Worm (Caenorhabditis elegans): ENCODE measurements around the gene fbxa-141.

The fbxa-141 gene

ce11 chrX:14486503-14486902 is 26.2 kb downstream of the fbxa-141 start:
- TF ChIP-seq elt-3 (tag; optimal IDR thresholded peaks at IDR 0.05) (no peak), lsy-12 (tag; optimal IDR thresholded peaks at IDR 0.05) (no peak), daf-12 (tag; optimal IDR thresholded peaks at IDR 0.05) (no peak), snpc-4 (tag; optimal IDR thresholded peaks at IDR 0.05) (no peak), ztf-11 (tag; optimal IDR thresholded peaks at IDR 0.05) (no peak), nhr-237 (tag; optimal IDR thresholded peaks at IDR 0.05) (no peak), ama-1 (optimal IDR thresholded peaks at IDR 0.05) (no peak), nhr-25 (tag; optimal IDR thresholded peaks at IDR 0.05) (no peak), hmg-11 (tag; optimal IDR thresholded peaks at IDR 0.05) (no peak), nhr-43 (tag; optimal IDR thresholded peaks at IDR 0.05; ENCODE audit: poor library complexity, severe bottlenecking) (no peak), unc-62 (GFP tag; optimal IDR thresholded peaks at IDR 0.05) (no peak), fkh-10 (GFP tag; optimal IDR thresholded peaks at IDR 0.05) (no peak), nhr-77 (tag; optimal IDR thresholded peaks at IDR 0.05) (no peak), elt-1 (tag; optimal IDR thresholded peaks at IDR 0.05) (no peak), egl-27 (tag; optimal IDR thresholded peaks at IDR 0.05) (no peak)

- TF ChIP-seq ztf-11 (tag; optimal IDR thresholded peaks at IDR 0.05) (no peak), ztf-4 (tag; optimal IDR thresholded peaks at IDR 0.05) (no peak), nhr-67 (tag; optimal IDR thresholded peaks at IDR 0.05) (no peak), nhr-237 (tag; optimal IDR thresholded peaks at IDR 0.05) (no peak)
Measured at ce11 chrX:14484827-14485226, 27.9 kb downstream of the fbxa-141 start, which contains the start of gene M163.8. M163.8 (plus strand) TSS chrX:14485127.

ce11 chrX:14481637-14482036 is 31.1 kb downstream of the fbxa-141 start:
- TF ChIP-seq lin-39 (tag; optimal IDR thresholded peaks at IDR 0.05): no peak
- no peak for TF ChIP-seq tbx-2 (tag; optimal IDR thresholded peaks at IDR 0.05)
- peak; percentile 11 for TF ChIP-seq snpc-4 (tag; optimal IDR thresholded peaks at IDR 0.05)

ce11 chrX:14480248-14480647 is 32.5 kb downstream of the fbxa-141 start, which contains the start of gene gfi-3:
gfi-3 (plus strand) TSS chrX:14480572.
- TF ChIP-seq jun-1 (tag; optimal IDR thresholded peaks at IDR 0.05) (peak; percentile 53), snpc-4 (tag; optimal IDR thresholded peaks at IDR 0.05) (peak; percentile 93), lin-39 (tag; optimal IDR thresholded peaks at IDR 0.05) (peak; percentile 90), pha-4 (tag; optimal IDR thresholded peaks at IDR 0.05) (peak; percentile 85), ceh-82 (tag; optimal IDR thresholded peaks at IDR 0.05) (peak; percentile 13), nhr-28 (tag; optimal IDR thresholded peaks at IDR 0.05) (no peak), R02D3.7 (tag; optimal IDR thresholded peaks at IDR 0.05) (peak; percentile 51), nfya-1 (tag; optimal IDR thresholded peaks at IDR 0.05; ENCODE audit: insufficient read depth) (peak; percentile 80), nhr-25 (tag; optimal IDR thresholded peaks at IDR 0.05) (peak; percentile 83), egl-5 (tag; optimal IDR thresholded peaks at IDR 0.05) (no peak), ZK546.5 (tag; optimal IDR thresholded peaks at IDR 0.05) (no peak), ceh-28 (tag; optimal IDR thresholded peaks at IDR 0.05) (peak; percentile 70), nhr-23 (tag; optimal IDR thresholded peaks at IDR 0.05) (peak; percentile 86), pqm-1 (tag; optimal IDR thresholded peaks at IDR 0.05) (no peak), mdl-1 (tag; optimal IDR thresholded peaks at IDR 0.05) (no peak), unc-39 (tag; optimal IDR thresholded peaks at IDR 0.05) (no peak), mml-1 (tag; optimal IDR thresholded peaks at IDR 0.05) (no peak), skn-1 (tag; optimal IDR thresholded peaks at IDR 0.05) (peak; percentile 55), ztf-4 (tag; optimal IDR thresholded peaks at IDR 0.05) (no peak), ztf-11 (tag; optimal IDR thresholded peaks at IDR 0.05) (no peak), nhr-43 (tag; optimal IDR thresholded peaks at IDR 0.05; ENCODE audit: poor library complexity, severe bottlenecking) (peak; percentile 75), elt-1 (tag; optimal IDR thresholded peaks at IDR 0.05) (peak; percentile 17), lin-15B (tag; optimal IDR thresholded peaks at IDR 0.05) (peak; percentile 51), nhr-237 (tag; optimal IDR thresholded peaks at IDR 0.05) (no peak), tbx-2 (tag; optimal IDR thresholded peaks at IDR 0.05) (peak; percentile 57), elt-2 (tag; optimal IDR thresholded peaks at IDR 0.05) (peak; percentile 61), nhr-11 (tag; optimal IDR thresholded peaks at IDR 0.05) (peak; percentile 40), aly-2 (tag; optimal IDR thresholded peaks at IDR 0.05) (no peak), hmg-11 (tag; optimal IDR thresholded peaks at IDR 0.05) (peak; percentile 74)
